Worm (Caenorhabditis elegans) whole organism, young adult: ENCODE measurements around the gene tag-209.

Experiments used
- D2030.7 ChIP-seq: fragments of 200-800 bp; sonication (Bioruptor generic); IDR thresholded peaks from 2 replicates; pipeline ENCODE4 v1.3.6; 2022; ENCODE audit warnings: missing genetic modification reagents, missing genetic modification characterization, missing compliant biosample characterization
- F57A8.1 ChIP-seq: fragments of 200-800 bp; sonication (Bioruptor generic); optimal IDR thresholded peaks from 2 replicates; lab custom pipeline; 2018; ENCODE audit warnings: mild to moderate bottlenecking, missing genetic modification characterization, moderate library complexity, missing compliant biosample characterization
- attf-3 ChIP-seq: fragments of 200-800 bp; sonication (Bioruptor generic); conservative IDR thresholded peaks from 2 replicates; pipeline ENCODE4 v1.3.6; 2022; ENCODE audit warnings: missing genetic modification reagents, missing genetic modification characterization, missing compliant biosample characterization
- ceh-79 ChIP-seq: sonication (generic microtip); optimal IDR thresholded peaks from 2 replicates; lab custom pipeline; 2017; ENCODE audit warnings: mild to moderate bottlenecking, missing genetic modification characterization, missing compliant biosample characterization

ce11 chrII:10829081-10829480 lies 42.0 kb downstream of the tag-209 start, which contains the start of gene VM106R.1:
- TF ChIP-seq attf-3 (GFP tag; lab: Robert Waterston, UW) = no peak
- TF ChIP-seq ceh-79 = no peak
- no peak for TF ChIP-seq F57A8.1 (GFP tag; lab: Kevin White, UChicago)
- no peak for TF ChIP-seq D2030.7
